Fruit fly (Drosophila melanogaster): Measurements from ENCODE around the gene Npc2e.

Npc2e gene

dm6 chr3R:10052695-10053382, at the start of gene Npc2e, which contains the start of gene Fancl:
Gene Npc2e, plus strand, starts transcription at chr3R:10053332.
Gene Fancl, minus strand, starts transcription at chr3R:10052869.
- TF ChIP-seq Hr83 (GFP tag; optimal IDR thresholded peaks at IDR 0.05; ENCODE audit: poor library complexity, severe bottlenecking): no peak
- no peak for TF ChIP-seq h (GFP tag; optimal IDR thresholded peaks at IDR 0.05)
- no peak for TF ChIP-seq dmrt93B (GFP tag; optimal IDR thresholded peaks at IDR 0.05)
- no peak for TF ChIP-seq Rel (GFP tag; optimal IDR thresholded peaks at IDR 0.05)
- peak; percentile 17 for TF ChIP-seq Rel (tag; optimal IDR thresholded peaks at IDR 0.05)

- TF ChIP-seq fru (GFP tag; optimal IDR thresholded peaks at IDR 0.05) (peak; percentile 13), br (GFP tag; optimal IDR thresholded peaks at IDR 0.05) (peak; percentile 9), Vsx2 (GFP tag; optimal IDR thresholded peaks at IDR 0.05; ENCODE audit: partially characterized antibody) (no peak), woc (GFP tag; optimal IDR thresholded peaks at IDR 0.05) (no peak), h (GFP tag; optimal IDR thresholded peaks at IDR 0.05) (peak; percentile 28)
Measured at dm6 chr3R:10024032-10024712, 29.0 kb upstream of the Npc2e start.

dm6 chr3R:10025050-10025449, 28.1 kb upstream of the Npc2e start, which contains the start of gene CG31407:
Gene CG31407, minus strand, starts transcription at chr3R:10025150.
- TF ChIP-seq Vsx2 (GFP tag; optimal IDR thresholded peaks at IDR 0.05; ENCODE audit: partially characterized antibody) (no peak), CrebA (GFP tag; optimal IDR thresholded peaks at IDR 0.05; ENCODE audit: borderline replicate concordance) (no peak), HLH106 (tag; optimal IDR thresholded peaks at IDR 0.05) (no peak), rgr (GFP tag; optimal IDR thresholded peaks at IDR 0.05) (no peak), fru (GFP tag; optimal IDR thresholded peaks at IDR 0.05) (no peak), usp (GFP tag; optimal IDR thresholded peaks at IDR 0.05) (no peak), dsf (GFP tag; optimal IDR thresholded peaks at IDR 0.05; ENCODE audit: borderline replicate concordance) (no peak), sage (GFP tag; optimal IDR thresholded peaks at IDR 0.05) (no peak), OdsH (GFP tag; optimal IDR thresholded peaks at IDR 0.05) (no peak)

dm6 chr3R:10028378-10028777, 24.8 kb upstream of the Npc2e start:
- TF ChIP-seq h (GFP tag; optimal IDR thresholded peaks at IDR 0.05) (no peak), dmrt93B (GFP tag; optimal IDR thresholded peaks at IDR 0.05) (no peak), rgr (GFP tag; optimal IDR thresholded peaks at IDR 0.05) (no peak), Mio (GFP tag; optimal IDR thresholded peaks at IDR 0.05) (no peak), psq (GFP tag; optimal IDR thresholded peaks at IDR 0.05) (no peak), Hr78 (GFP tag; optimal IDR thresholded peaks at IDR 0.05) (no peak), sv (GFP tag; optimal IDR thresholded peaks at IDR 0.05) (no peak), ey (GFP tag; optimal IDR thresholded peaks at IDR 0.05) (no peak), CrebA (GFP tag; optimal IDR thresholded peaks at IDR 0.05; ENCODE audit: borderline replicate concordance) (no peak), HLH106 (tag; optimal IDR thresholded peaks at IDR 0.05) (no peak), CG9705 (GFP tag; optimal IDR thresholded peaks at IDR 0.05) (no peak)

dm6 chr3R:10031480-10031879, 21.7 kb upstream of the Npc2e start:
- TF ChIP-seq Vsx2 (GFP tag; optimal IDR thresholded peaks at IDR 0.05; ENCODE audit: partially characterized antibody) (no peak), CG9705 (GFP tag; optimal IDR thresholded peaks at IDR 0.05) (no peak), GATAd (GFP tag; optimal IDR thresholded peaks at IDR 0.05) (no peak), dl (GFP tag; optimal IDR thresholded peaks at IDR 0.05; ENCODE audit: insufficient read depth in 1 of 2, partially characterized antibody in 2 of 2) (no peak), Abd-B (GFP tag; optimal IDR thresholded peaks at IDR 0.05) (no peak), h (GFP tag; optimal IDR thresholded peaks at IDR 0.05) (no peak), br (GFP tag; optimal IDR thresholded peaks at IDR 0.05) (no peak), N (GFP tag; optimal IDR thresholded peaks at IDR 0.05) (no peak), Hnf4 (GFP tag; optimal IDR thresholded peaks at IDR 0.05) (no peak), lola (GFP tag; optimal IDR thresholded peaks at IDR 0.05) (no peak), Dif (GFP tag; optimal IDR thresholded peaks at IDR 0.05; ENCODE audit: partially characterized antibody) (no peak), tai (GFP tag; optimal IDR thresholded peaks at IDR 0.05) (no peak), psq (GFP tag; optimal IDR thresholded peaks at IDR 0.05) (no peak), Sp1 (GFP tag; optimal IDR thresholded peaks at IDR 0.05) (no peak), ey (GFP tag; optimal IDR thresholded peaks at IDR 0.05) (no peak), Jra (GFP tag; optimal IDR thresholded peaks at IDR 0.05) (no peak), woc (GFP tag; optimal IDR thresholded peaks at IDR 0.05) (no peak), jim (GFP tag; optimal IDR thresholded peaks at IDR 0.05) (no peak)
